Worm (Caenorhabditis elegans) whole organism, L4/young adult: ENCODE results near the gene C29F9.9.

Experiments used
- W03F9.2 ChIP-seq: fragments of 150-350 bp; optimal IDR thresholded peaks from 2 replicates; lab custom pipeline; 2014; ENCODE audit warnings: missing biosample characterization, missing genetic modification characterization
- dao-5 ChIP-seq: sonication (generic microtip); optimal IDR thresholded peaks from 2 replicates; lab custom pipeline; 2016; ENCODE audit warnings: missing genotype, missing genetic modification characterization, moderate library complexity, missing compliant biosample characterization
- him-1 ChIP-seq: sonication (generic microtip); optimal IDR thresholded peaks from 2 replicates; lab custom pipeline; 2016; ENCODE audit warnings: missing genotype, missing genetic modification reagents, missing genetic modification characterization, missing compliant biosample characterization

ce11 chrIII:124478-124877 lies 25.8 kb upstream of the C29F9.9 start, which contains the start of gene pals-23:
- TF ChIP-seq him-1 (tag; lab: Kevin White, UChicago) (no peak), dao-5 (tag; lab: Kevin White, UChicago) (no peak), W03F9.2 (tag; lab: Kevin White, UChicago) (no peak)
